Worm (Caenorhabditis elegans): ENCODE measurements around the gene znf-593.

The znf-593 gene

ce11 chrIII:11947527-11947926 is 29.0 kb upstream of the znf-593 start (continued):
- no peak for TF ChIP-seq ztf-11 (tag; optimal IDR thresholded peaks at IDR 0.05)
- no peak for TF ChIP-seq madf-5 (GFP tag; IDR thresholded peaks at IDR 0.05)
- TF ChIP-seq daf-16 (GFP tag; optimal IDR thresholded peaks at IDR 0.05): no peak
- peak; percentile 64 for TF ChIP-seq daf-16 (tag; optimal IDR thresholded peaks at IDR 0.05)
- TF ChIP-seq zfp-3 (GFP tag; conservative IDR thresholded peaks at IDR 0.05): no peak
- TF ChIP-seq zag-1 (tag; optimal IDR thresholded peaks at IDR 0.05): no peak
- TF ChIP-seq nhr-102 (tag; optimal IDR thresholded peaks at IDR 0.05): no peak
- TF ChIP-seq unc-130 (GFP tag; optimal IDR thresholded peaks at IDR 0.05): no peak
- no peak for TF ChIP-seq zfp-2 (tag; optimal IDR thresholded peaks at IDR 0.05)
- TF ChIP-seq tag-97 (GFP tag; IDR thresholded peaks at IDR 0.05): no peak
- peak; percentile 69 for TF ChIP-seq nhr-6 (tag; optimal IDR thresholded peaks at IDR 0.05)
- no peak for TF ChIP-seq ces-1 (GFP tag; optimal IDR thresholded peaks at IDR 0.05)
- no peak for TF ChIP-seq zip-11 (GFP tag; IDR thresholded peaks at IDR 0.05)
- TF ChIP-seq attf-4 (tag; optimal IDR thresholded peaks at IDR 0.05): no peak
- TF ChIP-seq dmd-6 (GFP tag; IDR thresholded peaks at IDR 0.05): peak; percentile 39; the same call in 1 of the 2 replicates
- no peak for TF ChIP-seq spr-1 (tag; optimal IDR thresholded peaks at IDR 0.05)
- TF ChIP-seq nhr-237 (tag; optimal IDR thresholded peaks at IDR 0.05): no peak
- TF ChIP-seq nhr-28 (tag; optimal IDR thresholded peaks at IDR 0.05): peak; percentile 87

ce11 chrIII:11946973-11947372 is 28.5 kb upstream of the znf-593 start, which contains the start of gene Y56A3A.7:
Gene Y56A3A.7, minus strand, starts transcription at chrIII:11947019.
- TF ChIP-seq aha-1 (tag): peak; percentile 53
- no peak for TF ChIP-seq dmd-8 (GFP tag; IDR thresholded peaks at IDR 0.05)

- TF ChIP-seq nhr-48 (tag; optimal IDR thresholded peaks at IDR 0.05): peak; percentile 20
- peak; percentile 31 for TF ChIP-seq nhr-111 (GFP tag; optimal IDR thresholded peaks at IDR 0.05)
- peak; percentile 100 for TF ChIP-seq mes-2 (tag; optimal IDR thresholded peaks at IDR 0.05; ENCODE audit: poor library complexity, severe bottlenecking)
- peak; percentile 33 for TF ChIP-seq dve-1 (tag; optimal IDR thresholded peaks at IDR 0.05; ENCODE audit: insufficient read depth)
- TF ChIP-seq ZK337.2 (GFP tag; IDR thresholded peaks at IDR 0.05): peak; percentile 98
- TF ChIP-seq mxl-2 (GFP tag; conservative IDR thresholded peaks at IDR 0.05): no peak
- peak in 1 of 2 experiments; percentile 54 for TF ChIP-seq daf-16 (GFP tag; optimal IDR thresholded peaks at IDR 0.05)
- no peak for TF ChIP-seq daf-16 (tag; optimal IDR thresholded peaks at IDR 0.05)
- no peak for TF ChIP-seq ama-1 (optimal IDR thresholded peaks at IDR 0.05)
- no peak for TF ChIP-seq egl-43 (GFP tag; IDR thresholded peaks at IDR 0.05)
- TF ChIP-seq spr-1 (tag; optimal IDR thresholded peaks at IDR 0.05): peak; percentile 13
- no peak for TF ChIP-seq ceh-28 (tag; optimal IDR thresholded peaks at IDR 0.05)
- TF ChIP-seq spr-3 (GFP tag; optimal IDR thresholded peaks at IDR 0.05): peak; percentile 62
- peak; percentile 21 for TF ChIP-seq fkh-10 (GFP tag; optimal IDR thresholded peaks at IDR 0.05)
- TF ChIP-seq F37D6.2 (tag; optimal IDR thresholded peaks at IDR 0.05): peak; percentile 71
- TF ChIP-seq hmg-1.1 (GFP tag; IDR thresholded peaks at IDR 0.05): peak; percentile 66
- no peak for TF ChIP-seq nhr-28 (tag; optimal IDR thresholded peaks at IDR 0.05)
- TF ChIP-seq madf-5 (GFP tag; IDR thresholded peaks at IDR 0.05): peak in 1 of 2 experiments; percentile 85; a peak in 1 of 4 replicates
- peak; percentile 51 for TF ChIP-seq hlh-11 (tag; optimal IDR thresholded peaks at IDR 0.05)
- TF ChIP-seq gei-8 (GFP tag; optimal IDR thresholded peaks at IDR 0.05): peak; percentile 7
- peak; percentile 61; the same call in 1 of the 2 replicates for TF ChIP-seq ctbp-1 (GFP tag; IDR thresholded peaks at IDR 0.05)
- TF ChIP-seq lir-3 (tag; optimal IDR thresholded peaks at IDR 0.05): peak; percentile 41
- TF ChIP-seq nhr-77 (tag; optimal IDR thresholded peaks at IDR 0.05): peak; percentile 3
- TF ChIP-seq nhr-6 (tag; optimal IDR thresholded peaks at IDR 0.05): no peak
- TF ChIP-seq T26A8.4 (GFP tag; IDR thresholded peaks at IDR 0.05): 0 out of 2 replicates have a peak, but pooled peaks have one; percentile 53
- peak; percentile 85; the same call in 1 of the 2 replicates for TF ChIP-seq tra-1 (GFP tag; IDR thresholded peaks at IDR 0.05)
- TF ChIP-seq dmd-8 (GFP tag; IDR thresholded peaks at IDR 0.05): no peak
- no peak; the same call in 1 of the 2 replicates for TF ChIP-seq nhr-42 (GFP tag; IDR thresholded peaks at IDR 0.05)
- peak; percentile 93 for TF ChIP-seq unc-130 (GFP tag; optimal IDR thresholded peaks at IDR 0.05)
- TF ChIP-seq dmd-6 (GFP tag; IDR thresholded peaks at IDR 0.05): peak; percentile 73
- peak; percentile 66 for TF ChIP-seq sdz-12 (GFP tag; optimal IDR thresholded peaks at IDR 0.05)
- peak; percentile 52; the same call in 1 of the 2 replicates for TF ChIP-seq arid-1 (GFP tag; conservative IDR thresholded peaks at IDR 0.05)
- TF ChIP-seq ces-1 (GFP tag; optimal IDR thresholded peaks at IDR 0.05): no peak
- TF ChIP-seq ceh-20 (GFP tag; IDR thresholded peaks at IDR 0.05): peak; percentile 75
- TF ChIP-seq duxl-1 (tag; optimal IDR thresholded peaks at IDR 0.05; ENCODE audit: poor library complexity): peak; percentile 93
Measured at ce11 chrIII:11946062-11946749, 27.7 kb upstream of the znf-593 start.
